Fruit fly (Drosophila melanogaster) whole organism, embryonic: Measurements from ENCODE around the gene fwd.

ENCODE experiments used
- CG17829 ChIP-seq: fragments of 200-800 bp; optimal IDR thresholded peaks from 2 replicates; lab custom pipeline; 2019; ENCODE audit warnings: missing biosample characterization, mild to moderate bottlenecking, missing genetic modification characterization, moderate library complexity
- CG5180 ChIP-seq: fragments of 200-800 bp; sonication (Bioruptor generic); optimal IDR thresholded peaks from 3 replicates; lab custom pipeline; 2017; ENCODE audit warnings: missing biosample characterization, missing genetic modification characterization, mild to moderate bottlenecking, moderate library complexity, missing genetic modification reagents
- Dfd ChIP-seq, 2 experiments: fragments of >200 bp; optimal IDR thresholded peaks; 2 replicates each; lab custom pipeline; 2017; ENCODE audit warnings: missing biosample characterization in 2 of 2, missing genetic modification characterization in 2 of 2
- Doc2 ChIP-seq: fragments of 200-800 bp; sonication (Bioruptor generic); IDR thresholded peaks from 2 replicates; pipeline ENCODE4 v1.3.6; 2022; ENCODE audit warnings: missing biosample characterization, missing genetic modification characterization
- Doc3 ChIP-seq: fragments of 200-800 bp; sonication (Bioruptor generic); IDR thresholded peaks from 3 replicates; pipeline ENCODE4 v1.3.6; 2022; ENCODE audit warnings: missing biosample characterization, missing genetic modification characterization; ENCODE audit not compliant: partially characterized antibody
- Hand ChIP-seq: fragments of 200-800 bp; sonication (Bioruptor generic); optimal IDR thresholded peaks from 2 replicates; lab custom pipeline; 2017; ENCODE audit warnings: mild to moderate bottlenecking, missing biosample characterization, missing genetic modification reagents, missing genetic modification characterization
- Lpt ChIP-seq: fragments of >200 bp; optimal IDR thresholded peaks from 2 replicates; lab custom pipeline; 2018; ENCODE audit warnings: missing biosample characterization, missing genetic modification characterization
- Ssrp ChIP-seq: fragments of 200-800 bp; sonication (Bioruptor generic); optimal IDR thresholded peaks from 2 replicates; lab custom pipeline; 2018; ENCODE audit warnings: missing biosample characterization, mild to moderate bottlenecking, missing genetic modification characterization, moderate library complexity
- crp ChIP-seq, 2 experiments: fragments of 200-800 bp; sonication (Bioruptor generic); optimal IDR thresholded peaks; 2 replicates in 1 of 2; 3 replicates in 1 of 2; lab custom pipeline; 2017; ENCODE audit warnings: missing biosample characterization in 2 of 2, missing genetic modification characterization in 2 of 2, mild to moderate bottlenecking in 1 of 2, moderate library complexity in 1 of 2
- pzg ChIP-seq: fragments of 200-800 bp; sonication (Bioruptor generic); optimal IDR thresholded peaks from 3 replicates; lab custom pipeline; 2018; ENCODE audit warnings: missing biosample characterization, mild to moderate bottlenecking, missing genetic modification characterization, moderate library complexity
- repo ChIP-seq: fragments of 200-800 bp; sonication (Bioruptor generic); optimal IDR thresholded peaks from 2 replicates; lab custom pipeline; 2016; ENCODE audit warnings: missing biosample characterization, missing genetic modification characterization
- zfh2 ChIP-seq: fragments of 200-800 bp; sonication (Bioruptor generic); optimal IDR thresholded peaks from 2 replicates; lab custom pipeline; 2016; ENCODE audit warnings: missing biosample characterization, missing genetic modification characterization

DNA sequence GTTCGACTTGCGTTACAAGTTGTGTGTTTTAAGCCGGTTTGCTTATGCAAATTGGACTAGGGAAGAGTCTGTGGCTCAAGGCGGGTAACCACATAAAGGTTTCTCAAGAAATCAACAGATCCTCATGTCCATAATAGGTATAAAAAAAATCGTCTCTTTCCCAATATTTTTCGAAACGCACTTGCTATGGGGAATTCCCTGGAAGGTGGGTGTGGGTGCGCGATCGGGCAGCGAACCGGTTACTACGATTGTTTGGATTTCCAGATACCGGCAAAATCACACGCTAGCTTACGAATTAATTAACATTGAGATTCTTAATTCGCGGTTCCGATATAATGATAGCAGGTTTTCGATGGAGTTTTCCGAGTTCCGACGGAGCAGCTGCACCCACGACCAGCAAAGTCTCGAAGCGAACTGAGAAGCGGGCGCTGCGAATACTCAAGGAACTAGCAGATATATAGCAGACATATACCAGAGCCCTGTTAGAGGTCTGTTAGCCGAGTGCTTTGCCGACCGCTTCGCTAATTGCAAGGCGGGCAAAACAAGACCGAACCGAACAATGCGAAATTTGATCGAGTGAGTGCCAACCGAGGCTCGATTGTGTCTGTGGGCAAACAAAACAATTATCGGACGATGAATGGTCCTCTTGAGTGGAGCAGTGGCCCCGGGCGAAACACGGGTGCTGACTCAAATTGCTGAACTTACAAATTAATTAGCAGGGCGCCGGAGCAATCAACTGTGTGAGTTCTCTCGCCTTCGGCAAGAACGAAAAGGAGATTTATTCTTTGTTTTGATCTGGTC, 21.6 kb upstream of the fwd start:
- TF ChIP-seq Doc3 (GFP tag; lab: Robert Waterston, UW) (no peak), Hand (GFP tag; lab: Kevin White, UChicago) (no peak), Ssrp (tag; lab: Kevin White, UChicago) (no peak), crp (GFP tag; optimal IDR thresholded peaks at IDR 0.05; lab: Kevin White, UChicago) (no peak), Doc2 (no peak), CG5180 (GFP tag; lab: Kevin White, UChicago) (no peak), Dfd (GFP tag; optimal IDR thresholded peaks at IDR 0.05; lab: Kevin White, UChicago) (no peak), Lpt (GFP tag; lab: Kevin White, UChicago) (no peak), pzg (no peak), zfh2 (GFP tag; lab: Kevin White, UChicago) (no peak), CG17829 (tag; lab: Kevin White, UChicago) (no peak), repo (GFP tag; lab: Kevin White, UChicago) (no peak)
